Fruit fly (Drosophila melanogaster): ENCODE results near the gene CG13088.
A peak's percentile ranks its signal among the peaks of the same experiment; 100 is the strongest.

CG13088 gene

dm6 chr2L:8451497-8451896 lies 37.3 kb upstream of the CG13088 start:
- peak; percentile 4 for TF ChIP-seq Hnf4 (GFP tag; optimal IDR thresholded peaks at IDR 0.05)
- TF ChIP-seq usp (GFP tag; optimal IDR thresholded peaks at IDR 0.05) = no peak
- TF ChIP-seq Dfd (GFP tag; optimal IDR thresholded peaks at IDR 0.05) = no peak
- TF ChIP-seq psq (GFP tag; optimal IDR thresholded peaks at IDR 0.05) = no peak
- TF ChIP-seq ey (GFP tag; optimal IDR thresholded peaks at IDR 0.05) = no peak
- TF ChIP-seq Dif (GFP tag; optimal IDR thresholded peaks at IDR 0.05; ENCODE audit: partially characterized antibody) = peak; percentile 20

- peak; percentile 4 for TF ChIP-seq OdsH (GFP tag; optimal IDR thresholded peaks at IDR 0.05)
- TF ChIP-seq Sp1 (GFP tag; optimal IDR thresholded peaks at IDR 0.05) = peak; percentile 7
- peak; percentile 16 for TF ChIP-seq br (GFP tag; optimal IDR thresholded peaks at IDR 0.05)
- TF ChIP-seq rgr (GFP tag; optimal IDR thresholded peaks at IDR 0.05) = peak; percentile 39
- TF ChIP-seq dsf (GFP tag; optimal IDR thresholded peaks at IDR 0.05; ENCODE audit: borderline replicate concordance) = no peak
- peak; percentile 13 for TF ChIP-seq Hnf4 (GFP tag; optimal IDR thresholded peaks at IDR 0.05)
- TF ChIP-seq woc (GFP tag; optimal IDR thresholded peaks at IDR 0.05) = no peak
- TF ChIP-seq HLH106 (tag; optimal IDR thresholded peaks at IDR 0.05) = peak; percentile 10
- TF ChIP-seq ey (GFP tag; optimal IDR thresholded peaks at IDR 0.05) = peak; percentile 28
- peak; percentile 52 for TF ChIP-seq h (GFP tag; optimal IDR thresholded peaks at IDR 0.05)
These were observed 26.9 kb upstream of the CG13088 start for dm6 chr2L:8461782-8462453.

- TF ChIP-seq HLH106 (tag; optimal IDR thresholded peaks at IDR 0.05) = peak; percentile 69
- no peak for TF ChIP-seq Myc (optimal IDR thresholded peaks at IDR 0.05)
- no peak for TF ChIP-seq GATAd (GFP tag; optimal IDR thresholded peaks at IDR 0.05)
- peak; percentile 53 for TF ChIP-seq CG32264 (GFP tag; optimal IDR thresholded peaks at IDR 0.05)
- TF ChIP-seq pan (optimal IDR thresholded peaks at IDR 0.05) = no peak
- no peak for TF ChIP-seq Hr83 (GFP tag; optimal IDR thresholded peaks at IDR 0.05; ENCODE audit: poor library complexity, severe bottlenecking)
- no peak for TF ChIP-seq dl (GFP tag; optimal IDR thresholded peaks at IDR 0.05; ENCODE audit: insufficient read depth in 1 of 2, partially characterized antibody in 2 of 2)
- no peak for TF ChIP-seq usp (GFP tag; optimal IDR thresholded peaks at IDR 0.05)
- TF ChIP-seq N (GFP tag; optimal IDR thresholded peaks at IDR 0.05) = no peak
- TF ChIP-seq woc (GFP tag; optimal IDR thresholded peaks at IDR 0.05) = peak; percentile 70
- peak; percentile 69 for TF ChIP-seq sage (GFP tag; optimal IDR thresholded peaks at IDR 0.05)
- TF ChIP-seq dmrt93B (GFP tag; optimal IDR thresholded peaks at IDR 0.05) = peak; percentile 52
- peak; percentile 82 for TF ChIP-seq fru (GFP tag; optimal IDR thresholded peaks at IDR 0.05)
- peak; percentile 71 for TF ChIP-seq tai (GFP tag; optimal IDR thresholded peaks at IDR 0.05)
- TF ChIP-seq OdsH (GFP tag; optimal IDR thresholded peaks at IDR 0.05) = peak; percentile 79
- TF ChIP-seq ey (GFP tag; optimal IDR thresholded peaks at IDR 0.05) = peak; percentile 80
- peak; percentile 56 for TF ChIP-seq Hnf4 (GFP tag; optimal IDR thresholded peaks at IDR 0.05)
- peak; percentile 77 for TF ChIP-seq br (GFP tag; optimal IDR thresholded peaks at IDR 0.05)
- no peak for TF ChIP-seq dsf (GFP tag; optimal IDR thresholded peaks at IDR 0.05; ENCODE audit: borderline replicate concordance)
- no peak for TF ChIP-seq Rel (GFP tag; optimal IDR thresholded peaks at IDR 0.05)
- no peak for TF ChIP-seq Rel (tag; optimal IDR thresholded peaks at IDR 0.05)
- no peak for TF ChIP-seq jim (GFP tag; optimal IDR thresholded peaks at IDR 0.05)
- TF ChIP-seq Dif (GFP tag; optimal IDR thresholded peaks at IDR 0.05; ENCODE audit: partially characterized antibody) = no peak
- TF ChIP-seq Vsx2 (GFP tag; optimal IDR thresholded peaks at IDR 0.05; ENCODE audit: partially characterized antibody) = no peak
- peak in 1 of 2 experiments; percentile 83 for TF ChIP-seq foxo (GFP tag; optimal IDR thresholded peaks at IDR 0.05)
- TF ChIP-seq Abd-B (GFP tag; optimal IDR thresholded peaks at IDR 0.05) = no peak
- TF ChIP-seq lola (GFP tag; optimal IDR thresholded peaks at IDR 0.05) = no peak
- TF ChIP-seq brk (GFP tag; optimal IDR thresholded peaks at IDR 0.05) = peak; percentile 58
- peak; percentile 76 for TF ChIP-seq rgr (GFP tag; optimal IDR thresholded peaks at IDR 0.05)
- no peak for TF ChIP-seq Jra (GFP tag; optimal IDR thresholded peaks at IDR 0.05)
- TF ChIP-seq Mio (GFP tag; optimal IDR thresholded peaks at IDR 0.05) = no peak
- TF ChIP-seq CrebA (GFP tag; optimal IDR thresholded peaks at IDR 0.05; ENCODE audit: borderline replicate concordance) = no peak
- peak; percentile 1 for TF ChIP-seq CG9705 (GFP tag; optimal IDR thresholded peaks at IDR 0.05)
- peak; percentile 71 for TF ChIP-seq sv (GFP tag; optimal IDR thresholded peaks at IDR 0.05)
- peak; percentile 89 for TF ChIP-seq h (GFP tag; optimal IDR thresholded peaks at IDR 0.05)
- TF ChIP-seq Dfd (GFP tag; optimal IDR thresholded peaks at IDR 0.05) = no peak
- no peak for TF ChIP-seq Hr78 (GFP tag; optimal IDR thresholded peaks at IDR 0.05)
- TF ChIP-seq psq (GFP tag; optimal IDR thresholded peaks at IDR 0.05) = peak; percentile 72
- TF ChIP-seq Sp1 (GFP tag; optimal IDR thresholded peaks at IDR 0.05) = peak; percentile 72
These were observed 25.4 kb upstream of the CG13088 start, which contains the start of gene Agpat2 for dm6 chr2L:8463144-8464106. Agpat2 (minus strand) TSS chr2L:8463994.
